Fruit fly (Drosophila melanogaster) whole organism, wandering third instar larva: Measurements from ENCODE around the gene RpL32.

ENCODE experiments used
- Abd-B ChIP-seq: fragments of >200 bp; optimal IDR thresholded peaks from 2 replicates; lab custom pipeline; 2017; ENCODE audit warnings: missing biosample characterization, missing genetic modification characterization
- CG32264 ChIP-seq: fragments of 200-800 bp; sonication (Bioruptor generic); optimal IDR thresholded peaks from 2 replicates; lab custom pipeline; 2016; ENCODE audit warnings: missing biosample characterization, missing genetic modification characterization
- CG9705 ChIP-seq: fragments of 200-800 bp; sonication (Bioruptor generic); optimal IDR thresholded peaks from 2 replicates; lab custom pipeline; 2018; ENCODE audit warnings: missing biosample characterization, mild to moderate bottlenecking, missing genetic modification characterization
- CrebA ChIP-seq: fragments of 200-800 bp; sonication (Bioruptor generic); optimal IDR thresholded peaks from 2 replicates; lab custom pipeline; 2016; ENCODE audit warnings: missing biosample characterization, mild to moderate bottlenecking, missing genetic modification characterization, borderline replicate concordance
- Dfd ChIP-seq: fragments of >200 bp; optimal IDR thresholded peaks from 2 replicates; lab custom pipeline; 2017; ENCODE audit warnings: missing biosample characterization, missing genetic modification characterization
- Dif ChIP-seq: fragments of 200-275, 200-300 bp; sonication (Bioruptor generic); optimal IDR thresholded peaks from 2 replicates; lab custom pipeline; 2018; ENCODE audit warnings: missing biosample characterization, missing genetic modification characterization; ENCODE audit not compliant: partially characterized antibody
- GATAd ChIP-seq: sonication (Bioruptor generic); optimal IDR thresholded peaks from 2 replicates; lab custom pipeline; 2016; ENCODE audit warnings: missing biosample characterization, missing genetic modification characterization
- HLH106 ChIP-seq: fragments of 200-800 bp; optimal IDR thresholded peaks from 3 replicates; lab custom pipeline; 2019; ENCODE audit warnings: missing biosample characterization, mild to moderate bottlenecking, missing genetic modification characterization, moderate library complexity
- Hnf4 ChIP-seq: fragments of 200-800 bp; sonication (Bioruptor generic); optimal IDR thresholded peaks from 2 replicates; lab custom pipeline; 2016; ENCODE audit warnings: missing biosample characterization, mild to moderate bottlenecking, missing genetic modification characterization
- Hr78 ChIP-seq: fragments of >200 bp; optimal IDR thresholded peaks from 2 replicates; lab custom pipeline; 2017; ENCODE audit warnings: missing biosample characterization, missing genetic modification characterization
- Hr83 ChIP-seq: fragments of 200-300 bp; sonication (Bioruptor generic); optimal IDR thresholded peaks from 2 replicates; lab custom pipeline; 2016; ENCODE audit warnings: missing biosample characterization, mild to moderate bottlenecking, missing genetic modification characterization, moderate library complexity; ENCODE audit not compliant: poor library complexity, severe bottlenecking
- Jra ChIP-seq: sonication (Bioruptor generic); optimal IDR thresholded peaks from 2 replicates; lab custom pipeline; 2016; ENCODE audit warnings: missing biosample characterization, missing genetic modification characterization
- Mio ChIP-seq: sonication (Bioruptor generic); optimal IDR thresholded peaks from 2 replicates; lab custom pipeline; 2016; ENCODE audit warnings: missing biosample characterization, missing genetic modification characterization
- Myc ChIP-seq: fragments of >200 bp; optimal IDR thresholded peaks from 2 replicates; lab custom pipeline; 2017
- N ChIP-seq: fragments of >200 bp; optimal IDR thresholded peaks from 2 replicates; lab custom pipeline; 2018; ENCODE audit warnings: missing biosample characterization, missing external identifiers, missing genetic modification characterization
- OdsH ChIP-seq: fragments of 200-800 bp; sonication (Bioruptor generic); optimal IDR thresholded peaks from 2 replicates; lab custom pipeline; 2016; ENCODE audit warnings: missing biosample characterization, mild to moderate bottlenecking, missing genetic modification characterization
- Rel ChIP-seq, 2 experiments: fragments of 200-800 bp; sonication (Bioruptor generic) in 1 of 2; optimal IDR thresholded peaks; 2 replicates in 1 of 2; 3 replicates in 1 of 2; lab custom pipeline; 2016 to 2019; ENCODE audit warnings: mild to moderate bottlenecking in 2 of 2, missing biosample characterization in 2 of 2, missing genetic modification characterization in 2 of 2, moderate library complexity in 1 of 2
- Sp1 ChIP-seq: fragments of 200-800 bp; sonication (Bioruptor generic); optimal IDR thresholded peaks from 3 replicates; lab custom pipeline; 2019; ENCODE audit warnings: missing biosample characterization, mild to moderate bottlenecking, missing genetic modification characterization, moderate library complexity
- Vsx2 ChIP-seq: fragments of 200-300, 225-300 bp; sonication (Bioruptor generic); optimal IDR thresholded peaks from 2 replicates; lab custom pipeline; 2018; ENCODE audit warnings: missing biosample characterization, missing genetic modification characterization; ENCODE audit not compliant: partially characterized antibody
- br ChIP-seq: fragments of 200-800 bp; sonication (Bioruptor generic); optimal IDR thresholded peaks from 2 replicates; lab custom pipeline; 2016; ENCODE audit warnings: missing biosample characterization, missing genetic modification characterization
- brk ChIP-seq: fragments of 200-800 bp; sonication (Bioruptor generic); optimal IDR thresholded peaks from 2 replicates; lab custom pipeline; 2016; ENCODE audit warnings: missing biosample characterization, mild to moderate bottlenecking, missing genetic modification characterization
- dl ChIP-seq, 2 experiments: fragments of 175-275, 200-275 bp in 1 of 2; fragments of 200-275 bp in 1 of 2; sonication (Bioruptor generic); optimal IDR thresholded peaks; lab custom pipeline; 2018; ENCODE audit warnings: mild to moderate bottlenecking in 2 of 2, missing biosample characterization in 2 of 2, missing genetic modification characterization in 2 of 2, moderate library complexity in 2 of 2; ENCODE audit not compliant: partially characterized antibody in 2 of 2, insufficient read depth in 1 of 2
- dmrt93B ChIP-seq: fragments of 200-800 bp; sonication (Bioruptor generic); optimal IDR thresholded peaks from 2 replicates; lab custom pipeline; 2018; ENCODE audit warnings: missing biosample characterization, mild to moderate bottlenecking, missing genetic modification characterization
- dsf ChIP-seq: sonication (Bioruptor generic); optimal IDR thresholded peaks from 2 replicates; lab custom pipeline; 2016; ENCODE audit warnings: missing biosample characterization, missing genetic modification characterization, borderline replicate concordance
- ey ChIP-seq: fragments of 200-800 bp; sonication (Bioruptor generic); optimal IDR thresholded peaks from 2 replicates; lab custom pipeline; 2016; ENCODE audit warnings: missing biosample characterization, missing genetic modification characterization
- foxo ChIP-seq, 2 experiments: fragments of 200-800 bp; sonication (Bioruptor generic); optimal IDR thresholded peaks; 2 replicates in 1 of 2; 3 replicates in 1 of 2; lab custom pipeline; 2016 to 2017; ENCODE audit warnings: missing biosample characterization in 2 of 2, missing genetic modification characterization in 2 of 2
- fru ChIP-seq: fragments of 200-800 bp; sonication (Bioruptor generic); optimal IDR thresholded peaks from 3 replicates; lab custom pipeline; 2016; ENCODE audit warnings: missing biosample characterization, mild to moderate bottlenecking, missing genetic modification characterization
- h ChIP-seq: fragments of 200-800 bp; sonication (Bioruptor generic); optimal IDR thresholded peaks from 3 replicates; lab custom pipeline; 2016; ENCODE audit warnings: missing biosample characterization, mild to moderate bottlenecking, missing genetic modification characterization
- jim ChIP-seq: fragments of 175-275, 200-325 bp; sonication (Bioruptor generic); optimal IDR thresholded peaks from 2 replicates; lab custom pipeline; 2016; ENCODE audit warnings: missing biosample characterization, mild to moderate bottlenecking, missing genetic modification characterization
- lola ChIP-seq: fragments of >200 bp; optimal IDR thresholded peaks from 2 replicates; lab custom pipeline; 2017; ENCODE audit warnings: missing biosample characterization, missing genetic modification characterization
- pan ChIP-seq: fragments of >200 bp; optimal IDR thresholded peaks from 2 replicates; lab custom pipeline; 2017
- psq ChIP-seq: fragments of 200-800 bp; sonication (Bioruptor generic); optimal IDR thresholded peaks from 3 replicates; lab custom pipeline; 2017; ENCODE audit warnings: missing biosample characterization, mild to moderate bottlenecking, missing genetic modification characterization, moderate library complexity
- rgr ChIP-seq: fragments of 200-800 bp; sonication (Bioruptor generic); optimal IDR thresholded peaks from 3 replicates; lab custom pipeline; 2016; ENCODE audit warnings: missing biosample characterization, mild to moderate bottlenecking, missing genetic modification characterization
- sage ChIP-seq: fragments of 200-800 bp; sonication (Bioruptor generic); optimal IDR thresholded peaks from 2 replicates; lab custom pipeline; 2016; ENCODE audit warnings: missing biosample characterization, mild to moderate bottlenecking, missing genetic modification characterization
- sv ChIP-seq: fragments of 200-800 bp; sonication (Bioruptor generic); optimal IDR thresholded peaks from 3 replicates; lab custom pipeline; 2016; ENCODE audit warnings: missing biosample characterization, missing genetic modification characterization
- tai ChIP-seq: sonication (Bioruptor generic); optimal IDR thresholded peaks from 2 replicates; lab custom pipeline; 2016; ENCODE audit warnings: missing biosample characterization, missing genetic modification characterization
- usp ChIP-seq: fragments of >200 bp; optimal IDR thresholded peaks from 2 replicates; lab custom pipeline; 2017; ENCODE audit warnings: missing biosample characterization, missing genetic modification characterization
- woc ChIP-seq: sonication (Bioruptor generic); optimal IDR thresholded peaks from 2 replicates; lab custom pipeline; 2016; ENCODE audit warnings: missing biosample characterization, mild to moderate bottlenecking, missing genetic modification characterization

Gene RpL32

DNA sequence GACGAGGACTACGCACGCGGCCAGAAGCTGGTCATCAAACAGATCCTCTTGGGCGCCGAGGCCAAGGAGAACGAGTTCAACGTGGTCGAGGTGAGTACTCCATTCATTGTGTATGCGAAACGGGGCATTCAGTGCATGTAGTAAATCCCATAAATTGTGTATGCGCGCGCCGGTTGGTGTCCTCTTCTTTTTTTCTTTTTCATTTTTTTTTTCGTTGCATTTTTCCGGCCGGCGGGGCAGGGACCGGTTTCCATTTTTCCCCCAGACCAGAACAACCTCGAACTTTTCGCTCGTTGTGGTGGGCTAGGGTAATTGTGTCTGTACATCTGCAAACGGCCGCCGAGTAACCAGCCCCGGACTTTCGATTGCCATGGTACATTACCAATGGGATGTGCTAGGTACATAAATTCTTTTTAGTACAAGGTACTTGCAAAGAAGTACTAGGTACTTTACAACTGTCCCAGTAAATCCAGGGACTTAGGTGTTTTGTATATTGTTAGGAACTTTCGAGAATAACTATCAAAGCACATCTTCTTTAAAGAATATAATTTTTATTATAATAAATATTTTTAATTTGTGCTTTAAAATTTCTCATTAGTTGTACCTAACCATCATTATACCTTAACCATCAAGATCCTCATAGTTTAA lies 40.5 kb downstream of the RpL32 start:
- TF ChIP-seq CrebA (GFP tag; lab: Kevin White, UChicago) (no peak), lola (no peak), OdsH (GFP tag; lab: Kevin White, UChicago) (no peak), br (GFP tag; lab: Kevin White, UChicago) (no peak), foxo (GFP tag; optimal IDR thresholded peaks at IDR 0.05; lab: Kevin White, UChicago) (peak in 1 of 2 experiments; percentile 2)

DNA sequence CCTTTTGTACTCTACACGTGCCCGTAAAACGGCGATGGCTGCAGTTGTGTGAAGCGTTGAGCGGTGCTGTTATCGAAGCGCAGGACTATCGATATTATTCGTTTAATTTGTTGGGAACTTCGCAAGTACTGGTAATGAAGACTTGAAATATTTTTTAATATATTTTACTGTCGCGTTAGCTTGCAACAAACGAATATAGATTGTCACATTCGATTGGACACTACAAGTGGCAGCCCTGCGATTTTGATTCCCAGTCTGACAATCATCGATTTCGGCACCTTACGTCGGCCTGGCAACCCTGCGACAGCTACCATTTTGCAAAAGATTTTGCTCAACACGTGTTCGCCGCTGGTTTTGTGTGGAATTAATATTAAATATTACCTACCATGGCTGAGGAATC lies 41.3 kb downstream of the RpL32 start, which contains the start of the genes Nlp and Nph:
Nlp (plus strand) TSS at position 138 of the 400 bp plus-strand sequence.
Nph (minus strand) TSS at position 214 of the 400 bp plus-strand sequence.
- TF ChIP-seq woc (GFP tag; lab: Kevin White, UChicago), result no peak
- no peak for TF ChIP-seq Mio (GFP tag; lab: Kevin White, UChicago)
- no peak for TF ChIP-seq dl (GFP tag; optimal IDR thresholded peaks at IDR 0.05; lab: Kevin White, UChicago; ENCODE audit: insufficient read depth in 1 of 2, partially characterized antibody in 2 of 2)
- TF ChIP-seq psq (GFP tag; lab: Kevin White, UChicago), result peak; percentile 25
- no peak for TF ChIP-seq CG9705 (GFP tag; lab: Kevin White, UChicago)
- TF ChIP-seq N (GFP tag; lab: Kevin White, UChicago), result no peak
- TF ChIP-seq dmrt93B (GFP tag; lab: Kevin White, UChicago), result no peak
- no peak for TF ChIP-seq Dfd (GFP tag; lab: Kevin White, UChicago)
- TF ChIP-seq GATAd (GFP tag; lab: Kevin White, UChicago), result no peak
- peak; percentile 54 for TF ChIP-seq h (GFP tag; lab: Kevin White, UChicago)
- no peak for TF ChIP-seq usp
- TF ChIP-seq OdsH (GFP tag; lab: Kevin White, UChicago), result peak; percentile 0
- no peak for TF ChIP-seq sage
- TF ChIP-seq pan (lab: Kevin White, UChicago), result no peak
- no peak for TF ChIP-seq Abd-B (GFP tag; lab: Kevin White, UChicago)
- no peak for TF ChIP-seq Hnf4 (GFP tag; lab: Kevin White, UChicago)
- TF ChIP-seq Rel (GFP tag; optimal IDR thresholded peaks at IDR 0.05; lab: Kevin White, UChicago), result no peak
- TF ChIP-seq Rel (tag; optimal IDR thresholded peaks at IDR 0.05; lab: Kevin White, UChicago), result peak; percentile 36
- no peak for TF ChIP-seq CG32264
- TF ChIP-seq fru (GFP tag; lab: Kevin White, UChicago), result no peak
- TF ChIP-seq lola, result no peak
- TF ChIP-seq tai (GFP tag; lab: Kevin White, UChicago), result no peak
- peak; percentile 29 for TF ChIP-seq HLH106 (tag; lab: Kevin White, UChicago)
- TF ChIP-seq Dif (GFP tag; lab: Kevin White, UChicago), result no peak
- no peak for TF ChIP-seq dsf (GFP tag; lab: Kevin White, UChicago)
- TF ChIP-seq ey (GFP tag; lab: Kevin White, UChicago), result no peak
- no peak for TF ChIP-seq jim (GFP tag; lab: Kevin White, UChicago)
- no peak for TF ChIP-seq Hr83 (GFP tag; lab: Kevin White, UChicago)
- TF ChIP-seq brk (GFP tag; lab: Kevin White, UChicago), result no peak
- no peak for TF ChIP-seq sv (GFP tag; lab: Kevin White, UChicago)
- no peak for TF ChIP-seq Jra (GFP tag; lab: Kevin White, UChicago)
- TF ChIP-seq br (GFP tag; lab: Kevin White, UChicago), result peak; percentile 39
- peak; percentile 50 for TF ChIP-seq rgr (GFP tag; lab: Kevin White, UChicago)
- TF ChIP-seq Myc (lab: Kevin White, UChicago), result peak; percentile 76
- TF ChIP-seq Sp1 (GFP tag; lab: Kevin White, UChicago), result peak; percentile 37
- no peak for TF ChIP-seq CrebA (GFP tag; lab: Kevin White, UChicago)
- TF ChIP-seq Hr78 (GFP tag; lab: Kevin White, UChicago), result no peak
- TF ChIP-seq Vsx2 (GFP tag; lab: Kevin White, UChicago), result no peak
- peak in 1 of 2 experiments; percentile 18 for TF ChIP-seq foxo (GFP tag; optimal IDR thresholded peaks at IDR 0.05; lab: Kevin White, UChicago)
- TF ChIP-seq, all 38 proteins: peak for 10
